Worm (Caenorhabditis elegans) whole organism, L4 larva: ENCODE measurements around the gene srx-13.

ENCODE experiments used
- D1046.2 ChIP-seq: fragments of 200-800 bp; sonication (Bioruptor generic); IDR thresholded peaks from 2 replicates; pipeline ENCODE4 v1.3.6; 2022; ENCODE audit warnings: missing genetic modification characterization, missing compliant biosample characterization
- F10B5.3 ChIP-seq: sonication (generic microtip); optimal IDR thresholded peaks from 2 replicates; lab custom pipeline; 2016; ENCODE audit warnings: mild to moderate bottlenecking, missing genetic modification characterization, missing compliant biosample characterization
- F37D6.2 ChIP-seq: sonication (generic microtip); optimal IDR thresholded peaks from 2 replicates; lab custom pipeline; 2016; ENCODE audit warnings: mild to moderate bottlenecking, missing genetic modification characterization, missing compliant biosample characterization
- F49E8.2 ChIP-seq: sonication (generic microtip); optimal IDR thresholded peaks from 2 replicates; lab custom pipeline; 2016; ENCODE audit warnings: missing compliant biosample characterization, mild to moderate bottlenecking, missing genetic modification characterization, borderline replicate concordance
- R02D3.7 ChIP-seq: fragments of 150-350 bp; sonication (generic microtip); optimal IDR thresholded peaks from 3 replicates; lab custom pipeline; 2014; ENCODE audit warnings: missing biosample characterization, missing genetic modification characterization
- T26A8.4 ChIP-seq: fragments of 200-800 bp; sonication (Bioruptor generic); IDR thresholded peaks from 2 replicates; pipeline ENCODE4 v1.3.6; 2022; ENCODE audit warnings: missing genetic modification characterization, missing compliant biosample characterization
- Y48G9A.11 ChIP-seq: fragments of 200-800 bp; sonication (Bioruptor generic); IDR thresholded peaks from 2 replicates; pipeline ENCODE4 v1.3.6; 2022; ENCODE audit warnings: missing genetic modification reagents, missing genetic modification characterization, missing compliant biosample characterization
- ZK337.2 ChIP-seq: fragments of 200-800 bp; sonication (Bioruptor generic); IDR thresholded peaks from 2 replicates; pipeline ENCODE4 v1.3.6; 2022; ENCODE audit warnings: missing genetic modification reagents, missing genetic modification characterization, missing compliant biosample characterization
- ZK546.5 ChIP-seq, 2 experiments: sonication (generic microtip); optimal IDR thresholded peaks; 2 replicates each; lab custom pipeline; 2017; ENCODE audit warnings: missing biosample characterization in 2 of 2, missing genetic modification characterization in 2 of 2
- aha-1 ChIP-seq: fragments of 150-350 bp; peaks from one replicate; lab custom pipeline; 2014; ENCODE audit warnings: missing biosample characterization, missing genetic modification characterization
- aly-2 ChIP-seq: sonication (generic microtip); optimal IDR thresholded peaks from 2 replicates; lab custom pipeline; 2018; ENCODE audit warnings: missing biosample characterization, missing genetic modification characterization
- arid-1 ChIP-seq: fragments of 200-800 bp; sonication (Bioruptor generic); conservative IDR thresholded peaks from 2 replicates; pipeline ENCODE4 v1.3.6; 2022; ENCODE audit warnings: missing genetic modification reagents, missing genetic modification characterization, missing compliant biosample characterization
- ceh-62 ChIP-seq: sonication (generic microtip); optimal IDR thresholded peaks from 2 replicates; lab custom pipeline; 2017; ENCODE audit warnings: missing biosample characterization, missing genetic modification characterization
- ceh-82 ChIP-seq: sonication (generic microtip); optimal IDR thresholded peaks from 2 replicates; lab custom pipeline; 2017; ENCODE audit warnings: missing biosample characterization, missing genetic modification characterization
- cey-2 ChIP-seq: sonication (generic microtip); optimal IDR thresholded peaks from 3 replicates; lab custom pipeline; 2017; ENCODE audit warnings: missing genetic modification characterization, mild to moderate bottlenecking, missing compliant biosample characterization, antibody characterized with exemption, borderline replicate concordance; ENCODE audit not compliant: insufficient read depth
- daf-12 ChIP-seq: fragments of 150-350 bp; optimal IDR thresholded peaks from 2 replicates; lab custom pipeline; 2014; ENCODE audit warnings: missing biosample characterization, missing genetic modification reagents, missing genetic modification characterization
- daf-16 ChIP-seq, 3 experiments: sonication (generic microtip); optimal IDR thresholded peaks; 2 replicates each; lab custom pipeline; 2016 to 2017; ENCODE audit warnings: missing genetic modification characterization in 3 of 3, missing genetic modification reagents in 3 of 3, mild to moderate bottlenecking in 2 of 3, missing compliant biosample characterization in 2 of 3, missing biosample characterization in 1 of 3, moderate library complexity in 1 of 3
- dpl-1 ChIP-seq: fragments of 150-350 bp; optimal IDR thresholded peaks from 2 replicates; lab custom pipeline; 2014; ENCODE audit warnings: missing biosample characterization, missing genetic modification reagents, missing genetic modification characterization
- duxl-1 ChIP-seq: sonication (generic microtip); optimal IDR thresholded peaks from 2 replicates; lab custom pipeline; 2016; ENCODE audit warnings: mild to moderate bottlenecking, missing genetic modification characterization, moderate library complexity, missing compliant biosample characterization; ENCODE audit not compliant: poor library complexity
- dve-1 ChIP-seq: sonication (generic microtip); optimal IDR thresholded peaks from 2 replicates; lab custom pipeline; 2017; ENCODE audit warnings: antibody characterized with exemption, mild to moderate bottlenecking, missing genetic modification characterization, missing compliant biosample characterization; ENCODE audit not compliant: insufficient read depth
- gei-8 ChIP-seq: fragments of 200-800 bp; sonication (Bioruptor generic); optimal IDR thresholded peaks from 2 replicates; lab custom pipeline; 2018; ENCODE audit warnings: mild to moderate bottlenecking, missing genetic modification characterization, missing compliant biosample characterization
- hlh-11 ChIP-seq: fragments of 200-800 bp; sonication (Bioruptor generic); optimal IDR thresholded peaks from 2 replicates; lab custom pipeline; 2018; ENCODE audit warnings: mild to moderate bottlenecking, missing genetic modification characterization, missing compliant biosample characterization
- hmg-1.1 ChIP-seq: fragments of 200-800 bp; sonication (Bioruptor generic); IDR thresholded peaks from 2 replicates; pipeline ENCODE4 v1.3.6; 2022; ENCODE audit warnings: missing genetic modification reagents, missing genetic modification characterization, missing compliant biosample characterization
- jun-1 ChIP-seq: fragments of 150-350 bp; optimal IDR thresholded peaks from 2 replicates; lab custom pipeline; 2014; ENCODE audit warnings: missing biosample characterization, missing genetic modification reagents, missing genetic modification characterization
- lin-1 ChIP-seq: fragments of 200-800 bp; sonication (Bioruptor generic); IDR thresholded peaks from 2 replicates; pipeline ENCODE4 v1.3.6; 2022; ENCODE audit warnings: missing genetic modification reagents, missing genetic modification characterization, missing compliant biosample characterization
- lin-13 ChIP-seq: fragments of 150-350 bp; optimal IDR thresholded peaks from 2 replicates; lab custom pipeline; 2014; ENCODE audit warnings: missing biosample characterization, missing genetic modification reagents, missing genetic modification characterization
- lin-15B ChIP-seq: fragments of 150-350 bp; sonication (generic microtip); optimal IDR thresholded peaks from 3 replicates; lab custom pipeline; 2014; ENCODE audit warnings: missing biosample characterization, missing genetic modification characterization
- lin-38 ChIP-seq: fragments of 200-800 bp; sonication (Bioruptor generic); IDR thresholded peaks from 2 replicates; pipeline ENCODE4 v1.3.6; 2022; ENCODE audit warnings: missing genetic modification reagents, missing genetic modification characterization, missing compliant biosample characterization
- lir-3 ChIP-seq: sonication (generic microtip); optimal IDR thresholded peaks from 2 replicates; lab custom pipeline; 2016; ENCODE audit warnings: mild to moderate bottlenecking, missing genetic modification characterization, missing compliant biosample characterization
- madf-5 ChIP-seq, 2 experiments: fragments of 200-800 bp; sonication (Bioruptor generic); IDR thresholded peaks; 2 replicates each; pipeline ENCODE4 v1.3.6; 2022; ENCODE audit warnings: missing compliant biosample characterization in 2 of 2, missing genetic modification characterization in 2 of 2
- madf-9 ChIP-seq: fragments of 200-800 bp; sonication (Bioruptor generic); conservative IDR thresholded peaks from 2 replicates; pipeline ENCODE4 v1.3.6; 2022; ENCODE audit warnings: missing genetic modification reagents, missing genetic modification characterization, missing compliant biosample characterization
- mdt-29 ChIP-seq: fragments of 200-800 bp; sonication (Bioruptor generic); IDR thresholded peaks from 2 replicates; pipeline ENCODE4 v1.3.6; 2022; ENCODE audit warnings: missing genetic modification reagents, missing genetic modification characterization, missing compliant biosample characterization
- nhr-41 ChIP-seq: fragments of 200-800 bp; sonication (Bioruptor generic); IDR thresholded peaks from 2 replicates; pipeline ENCODE4 v1.3.6; 2022; ENCODE audit warnings: missing genetic modification reagents, missing genetic modification characterization, missing compliant biosample characterization
- nhr-42 ChIP-seq: fragments of 200-800 bp; sonication (Bioruptor generic); IDR thresholded peaks from 2 replicates; pipeline ENCODE4 v1.3.6; 2022; ENCODE audit warnings: missing genetic modification characterization, missing compliant biosample characterization
- nhr-6 ChIP-seq: fragments of 150-350 bp; optimal IDR thresholded peaks from 2 replicates; lab custom pipeline; 2014; ENCODE audit warnings: missing biosample characterization, missing genetic modification characterization
- pha-4 ChIP-seq, 2 experiments: fragments of 150-350 bp in 1 of 2; fragments of 200-800 bp in 1 of 2; sonication (Bioruptor generic) in 1 of 2; IDR thresholded peaks in 1 of 2; optimal IDR thresholded peaks in 1 of 2; 2 replicates each; pipeline versions ENCODE4 v1.3.6 to Lab custom; 2014 to 2022; ENCODE audit warnings: missing genetic modification characterization in 2 of 2, missing genetic modification reagents in 2 of 2, missing biosample characterization in 1 of 2, missing compliant biosample characterization in 1 of 2
- pqm-1 ChIP-seq: sonication (generic microtip); optimal IDR thresholded peaks from 2 replicates; lab custom pipeline; 2017; ENCODE audit warnings: missing biosample characterization, missing genetic modification characterization
- sdz-12 ChIP-seq: fragments of 200-800 bp; sonication (Bioruptor generic); optimal IDR thresholded peaks from 2 replicates; lab custom pipeline; 2018; ENCODE audit warnings: mild to moderate bottlenecking, missing genetic modification characterization, missing compliant biosample characterization
- skn-1 ChIP-seq: fragments of 150-350 bp; optimal IDR thresholded peaks from 2 replicates; lab custom pipeline; 2014; ENCODE audit warnings: missing biosample characterization, missing genetic modification characterization
- spr-1 ChIP-seq: sonication (generic microtip); optimal IDR thresholded peaks from 2 replicates; lab custom pipeline; 2016; ENCODE audit warnings: mild to moderate bottlenecking, missing genetic modification characterization, missing compliant biosample characterization
- spr-3 ChIP-seq: fragments of 200-800 bp; sonication (Bioruptor generic); optimal IDR thresholded peaks from 2 replicates; lab custom pipeline; 2018; ENCODE audit warnings: mild to moderate bottlenecking, missing genetic modification characterization, missing compliant biosample characterization
- tra-1 ChIP-seq: fragments of 200-800 bp; sonication (Bioruptor generic); IDR thresholded peaks from 2 replicates; pipeline ENCODE4 v1.3.6; 2022; ENCODE audit warnings: missing genetic modification reagents, missing genetic modification characterization, missing compliant biosample characterization
- unc-130 ChIP-seq: sonication (generic microtip); optimal IDR thresholded peaks from 2 replicates; lab custom pipeline; 2016; ENCODE audit warnings: missing genetic modification reagents, missing genetic modification characterization, missing compliant biosample characterization
- unc-39 ChIP-seq: sonication (generic microtip); optimal IDR thresholded peaks from 2 replicates; lab custom pipeline; 2017; ENCODE audit warnings: missing biosample characterization, missing genetic modification characterization
- zag-1 ChIP-seq: fragments of 150-350 bp; optimal IDR thresholded peaks from 2 replicates; lab custom pipeline; 2014; ENCODE audit warnings: missing biosample characterization, missing genetic modification characterization
- zfp-2 ChIP-seq: sonication (generic microtip); optimal IDR thresholded peaks from 2 replicates; lab custom pipeline; 2016; ENCODE audit warnings: mild to moderate bottlenecking, missing genetic modification characterization, missing compliant biosample characterization
- zip-11 ChIP-seq: fragments of 200-800 bp; sonication (Bioruptor generic); IDR thresholded peaks from 2 replicates; pipeline ENCODE4 v1.3.6; 2022; ENCODE audit warnings: missing genetic modification characterization, missing compliant biosample characterization
- ztf-7 ChIP-seq: fragments of 150-350 bp; optimal IDR thresholded peaks from 2 replicates; lab custom pipeline; 2014; ENCODE audit warnings: missing biosample characterization, missing genetic modification characterization

Gene srx-13

ce11 chrIV:1067430-1067829 is 51.0 kb downstream of the srx-13 start, which contains the start of gene znf-782 (continued):
- no peak for TF ChIP-seq lin-13 (GFP tag; lab: Kevin White, UChicago)
- peak; percentile 47 for TF ChIP-seq pqm-1 (tag; lab: Kevin White, UChicago)
- no peak for TF ChIP-seq R02D3.7 (tag; lab: Kevin White, UChicago)
- TF ChIP-seq nhr-6: peak; percentile 15
- no peak for TF ChIP-seq ceh-82 (tag; lab: Kevin White, UChicago)
- no peak for TF ChIP-seq zfp-2 (tag; lab: Kevin White, UChicago)
- peak in 1 of 2 experiments; percentile 43 for TF ChIP-seq daf-16 (GFP tag; optimal IDR thresholded peaks at IDR 0.05; lab: Kevin White, UChicago)
- peak; percentile 57 for TF ChIP-seq daf-16 (tag; optimal IDR thresholded peaks at IDR 0.05; lab: Kevin White, UChicago)
- TF ChIP-seq aha-1 (tag; lab: Kevin White, UChicago): peak; percentile 94
- peak; percentile 2 for TF ChIP-seq spr-3 (GFP tag; lab: Kevin White, UChicago)
- no peak for TF ChIP-seq duxl-1 (tag; lab: Kevin White, UChicago)
- TF ChIP-seq hlh-11 (tag; lab: Kevin White, UChicago): peak; percentile 95
- no peak for TF ChIP-seq nhr-42 (GFP tag; lab: Robert Waterston, UW)
- TF ChIP-seq F49E8.2: no peak
- no peak for TF ChIP-seq lir-3 (tag; lab: Kevin White, UChicago)
- no peak for TF ChIP-seq aly-2 (tag; lab: Kevin White, UChicago)
- no peak for TF ChIP-seq dpl-1 (GFP tag; lab: Kevin White, UChicago)
- no peak for TF ChIP-seq cey-2
- TF ChIP-seq jun-1: no peak
- no peak for TF ChIP-seq F10B5.3 (tag; lab: Kevin White, UChicago)
- no peak for TF ChIP-seq Y48G9A.11
- TF ChIP-seq skn-1 (tag; lab: Kevin White, UChicago): no peak
- TF ChIP-seq madf-5 (GFP tag; IDR thresholded peaks at IDR 0.05; lab: Robert Waterston, UW): no peak

- TF ChIP-seq nhr-41 (GFP tag; lab: Robert Waterston, UW) (0 out of 2 replicates have a peak, but pooled peaks have one; percentile 39), spr-3 (GFP tag; lab: Kevin White, UChicago) (peak; percentile 3), D1046.2 (GFP tag; lab: Robert Waterston, UW) (no peak), lin-1 (GFP tag; lab: Robert Waterston, UW) (no peak), sdz-12 (GFP tag; lab: Kevin White, UChicago) (no peak), madf-9 (GFP tag; lab: Robert Waterston, UW) (peak; percentile 48; the same call in 1 of the 2 replicates), zag-1 (no peak), spr-1 (tag; lab: Kevin White, UChicago) (no peak), dpl-1 (GFP tag; lab: Kevin White, UChicago) (no peak), F37D6.2 (tag; lab: Kevin White, UChicago) (no peak), unc-39 (tag; lab: Kevin White, UChicago) (no peak), F49E8.2 (no peak), ZK546.5 (tag; optimal IDR thresholded peaks at IDR 0.05; lab: Kevin White, UChicago) (no peak), ZK337.2 (no peak), duxl-1 (tag; lab: Kevin White, UChicago) (peak; percentile 9), arid-1 (GFP tag; lab: Robert Waterston, UW) (no peak), mdt-29 (no peak), unc-130 (GFP tag; lab: Kevin White, UChicago) (no peak), nhr-42 (GFP tag; lab: Robert Waterston, UW) (no peak), lin-38 (GFP tag; lab: Robert Waterston, UW) (no peak), daf-12 (tag; lab: Kevin White, UChicago) (no peak), lin-15B (no peak), pha-4 (GFP tag; IDR thresholded peaks at IDR 0.05; lab: Robert Waterston, UW) (no peak; the same call in 1 of the 2 replicates), pha-4 (tag; optimal IDR thresholded peaks at IDR 0.05; lab: Kevin White, UChicago) (no peak), hmg-1.1 (no peak), ceh-62 (tag; lab: Kevin White, UChicago) (no peak), ztf-7 (tag; lab: Kevin White, UChicago) (no peak), aly-2 (tag; lab: Kevin White, UChicago) (no peak), T26A8.4 (GFP tag; lab: Robert Waterston, UW) (peak; percentile 43), gei-8 (no peak), zfp-2 (tag; lab: Kevin White, UChicago) (no peak), tra-1 (no peak), dve-1 (peak; percentile 76), madf-5 (GFP tag; IDR thresholded peaks at IDR 0.05; lab: Robert Waterston, UW) (0 out of 4 replicates have a peak, but pooled peaks of 1 of the 2 experiments have one; percentile 17), zip-11 (GFP tag; lab: Robert Waterston, UW) (no peak)
These were observed 52.9 kb downstream of the srx-13 start for ce11 chrIV:1065569-1065968.
